Worm (Caenorhabditis elegans): ENCODE measurements around the gene M88.3.

DNA sequence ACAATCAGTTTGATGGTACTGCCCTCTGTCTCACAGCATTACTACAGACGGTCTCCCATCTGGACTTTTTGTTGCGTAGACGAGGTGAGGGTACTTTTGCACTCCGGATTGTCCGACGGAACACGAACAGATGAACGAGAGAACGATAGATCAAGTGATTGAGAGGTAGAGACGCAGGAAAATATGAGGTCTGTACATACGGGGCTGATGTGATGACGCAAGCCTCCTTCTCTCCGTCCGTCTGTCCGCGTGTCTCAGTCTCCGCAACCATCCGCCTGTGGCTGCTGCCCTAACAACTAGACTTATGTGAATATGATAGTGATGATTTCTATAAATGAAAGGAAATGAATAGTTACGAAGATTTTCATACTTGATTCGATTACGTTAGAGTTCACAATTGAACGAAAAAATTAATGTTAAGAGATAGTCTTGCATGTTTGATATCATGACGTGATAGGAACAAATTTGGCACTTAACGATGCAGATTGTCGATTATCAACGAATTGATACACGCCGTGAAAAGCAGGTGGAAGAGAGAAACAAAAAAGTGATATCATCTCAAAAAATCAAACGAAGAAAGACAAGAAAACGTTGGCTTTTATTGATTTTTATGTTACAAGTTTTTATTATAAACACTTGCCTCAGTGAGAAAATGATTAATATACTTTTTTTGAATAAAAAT, 42.2 kb downstream of the M88.3 start:
- TF ChIP-seq elt-3 (tag; optimal IDR thresholded peaks at IDR 0.05) (no peak), ZK546.5 (tag; optimal IDR thresholded peaks at IDR 0.05) (no peak), tbx-2 (tag; optimal IDR thresholded peaks at IDR 0.05) (no peak), unc-62 (GFP tag; optimal IDR thresholded peaks at IDR 0.05) (no peak), nhr-43 (tag; optimal IDR thresholded peaks at IDR 0.05; ENCODE audit: poor library complexity, severe bottlenecking) (peak; percentile 41)

All from whole organism, L3 larva.